Fruit fly (Drosophila melanogaster) whole organism, embryonic: ENCODE data around the gene CG32772.

ENCODE experiments used
- Ada2b ChIP-seq: fragments of 200-800 bp; sonication (Bioruptor generic); IDR thresholded peaks from 2 replicates; pipeline ENCODE4 v1.3.6; 2022; ENCODE audit warnings: missing biosample characterization, missing genetic modification characterization
- BtbVII ChIP-seq: fragments of 200-800 bp; sonication (Bioruptor generic); optimal IDR thresholded peaks from 3 replicates; lab custom pipeline; 2017; ENCODE audit warnings: missing biosample characterization, mild to moderate bottlenecking, missing genetic modification characterization
- CG15696 ChIP-seq: fragments of 200-800 bp; sonication (Bioruptor generic); optimal IDR thresholded peaks from 2 replicates; lab custom pipeline; 2019; ENCODE audit warnings: missing biosample characterization, mild to moderate bottlenecking, missing genetic modification characterization, moderate library complexity
- CG17568 ChIP-seq: fragments of 200-800 bp; sonication (Bioruptor generic); optimal IDR thresholded peaks from 2 replicates; lab custom pipeline; 2018; ENCODE audit warnings: missing biosample characterization, mild to moderate bottlenecking, missing genetic modification characterization, moderate library complexity
- Dad ChIP-seq: fragments of 200-800 bp; sonication (Bioruptor generic); optimal IDR thresholded peaks from 3 replicates; lab custom pipeline; 2016; ENCODE audit warnings: missing biosample characterization, missing genetic modification characterization
- Hr39 ChIP-seq: fragments of >200 bp; optimal IDR thresholded peaks from 2 replicates; lab custom pipeline; 2017
- nom ChIP-seq: fragments of 200-800 bp; sonication (Bioruptor generic); optimal IDR thresholded peaks from 2 replicates; lab custom pipeline; 2017; ENCODE audit warnings: missing biosample characterization, missing genetic modification characterization, mild to moderate bottlenecking, moderate library complexity, missing genetic modification reagents
- sd ChIP-seq: fragments of 200-800 bp; sonication (Bioruptor generic); optimal IDR thresholded peaks from 3 replicates; lab custom pipeline; 2018; ENCODE audit warnings: missing biosample characterization, mild to moderate bottlenecking, missing genetic modification characterization, moderate library complexity
- stwl ChIP-seq: fragments of 200-800 bp; sonication (Bioruptor generic); optimal IDR thresholded peaks from 3 replicates; lab custom pipeline; 2018; ENCODE audit warnings: missing biosample characterization, mild to moderate bottlenecking, missing genetic modification characterization, moderate library complexity
- trh ChIP-seq: fragments of 200-800 bp; sonication (Bioruptor generic); optimal IDR thresholded peaks from 2 replicates; lab custom pipeline; 2016; ENCODE audit warnings: missing biosample characterization, missing genetic modification characterization

DNA sequence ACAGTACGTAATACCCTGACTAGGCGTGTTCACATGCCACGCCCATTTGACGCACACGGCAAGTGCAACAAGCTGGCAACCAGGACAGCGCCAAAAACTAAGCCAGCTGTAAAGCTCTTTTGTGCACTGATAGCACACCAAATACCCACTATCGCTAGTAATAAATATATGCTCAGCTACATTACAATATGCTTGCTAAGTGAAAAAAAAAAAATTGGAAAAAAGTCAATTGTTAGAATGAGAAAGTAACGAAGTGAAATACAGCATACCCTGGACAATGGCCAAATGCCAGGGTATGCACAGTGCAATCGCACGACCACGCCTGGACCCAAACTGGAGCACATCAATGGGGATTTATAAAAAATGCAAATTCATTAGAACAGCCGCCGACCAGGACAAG is 23.0 kb upstream of the CG32772 start:
- no peak for TF ChIP-seq CG17568 (GFP tag; lab: Kevin White, UChicago)
- no peak for TF ChIP-seq Ada2b (GFP tag; lab: Robert Waterston, UW)
- no peak for TF ChIP-seq Hr39 (lab: Kevin White, UChicago)
- TF ChIP-seq CG15696: no peak
- no peak for TF ChIP-seq Dad (GFP tag; lab: Kevin White, UChicago)
- TF ChIP-seq sd (tag; lab: Kevin White, UChicago): no peak
- TF ChIP-seq stwl (tag; lab: Kevin White, UChicago): no peak
- TF ChIP-seq nom (GFP tag; lab: Kevin White, UChicago): no peak
- no peak for TF ChIP-seq trh (GFP tag; lab: Kevin White, UChicago)
- no peak for TF ChIP-seq BtbVII (GFP tag; lab: Kevin White, UChicago)
